Fruit fly (Drosophila melanogaster) Kc167 (cell line): ENCODE measurements around the gene CG1309.

Experiments
- Myc ChIP-seq: fragments of >200 bp; optimal IDR thresholded peaks from 2 replicates; lab custom pipeline; 2017; ENCODE audit warnings: missing external identifiers
- Sin3A ChIP-seq: fragments of >200 bp; optimal IDR thresholded peaks from 2 replicates; lab custom pipeline; 2018; ENCODE audit warnings: missing external identifiers
- h ChIP-seq: fragments of >200 bp; optimal IDR thresholded peaks from 3 replicates; lab custom pipeline; 2018; ENCODE audit warnings: missing external identifiers
- insv ChIP-seq: fragments of >200 bp; optimal IDR thresholded peaks from 3 replicates; lab custom pipeline; 2018; ENCODE audit warnings: missing external identifiers
- psq ChIP-seq: fragments of >200 bp; optimal IDR thresholded peaks from 2 replicates; lab custom pipeline; 2017; ENCODE audit warnings: missing external identifiers
- ttk ChIP-seq: sonication (Bioruptor generic); optimal IDR thresholded peaks from 2 replicates; lab custom pipeline; 2017; ENCODE audit warnings: missing external identifiers

dm6 chr3L:4238195-4238594, 21.0 kb upstream of the CG1309 start:
- TF ChIP-seq Myc (lab: Kevin White, UChicago) (no peak), h (lab: Kevin White, UChicago) (no peak), psq (no peak), ttk (lab: Kevin White, UChicago) (no peak), insv (no peak), Sin3A (lab: Kevin White, UChicago) (no peak)
